Worm (Caenorhabditis elegans): ENCODE data around the gene sox-2.

Gene sox-2

ce11 chrX:7485748-7486147, 22.2 kb upstream of the sox-2 start, which contains the start of gene gly-12:
gly-12 (plus strand) TSS chrX:7485864.
- TF ChIP-seq flt-1 (GFP tag; IDR thresholded peaks at IDR 0.05): no peak
- no peak for TF ChIP-seq B0310.2 (tag; optimal IDR thresholded peaks at IDR 0.05)
- TF ChIP-seq hmg-4 (GFP tag; optimal IDR thresholded peaks at IDR 0.05): peak; percentile 69
- peak; percentile 17 for TF ChIP-seq aly-1 (tag; optimal IDR thresholded peaks at IDR 0.05)

- TF ChIP-seq ama-1 (optimal IDR thresholded peaks at IDR 0.05) (no peak), scrt-1 (GFP tag; IDR thresholded peaks at IDR 0.05) (no peak), ceh-13 (GFP tag; optimal IDR thresholded peaks at IDR 0.05) (no peak), B0310.2 (tag; optimal IDR thresholded peaks at IDR 0.05) (no peak), aly-1 (tag; optimal IDR thresholded peaks at IDR 0.05) (no peak), flt-1 (GFP tag; IDR thresholded peaks at IDR 0.05) (no peak)
These were observed 17.2 kb upstream of the sox-2 start, which contains the start of gene F48E3.9 for ce11 chrX:7480756-7481155. F48E3.9 (plus strand) TSS chrX:7481056.

- no peak for TF ChIP-seq ceh-36 (tag; optimal IDR thresholded peaks at IDR 0.05)
- no peak for TF ChIP-seq aly-1 (tag; optimal IDR thresholded peaks at IDR 0.05)
- TF ChIP-seq sea-1 (GFP tag; conservative IDR thresholded peaks at IDR 0.05): no peak
- no peak for TF ChIP-seq hnd-1 (tag; optimal IDR thresholded peaks at IDR 0.05)
- TF ChIP-seq F13C5.2 (tag; optimal IDR thresholded peaks at IDR 0.05): no peak
- no peak for TF ChIP-seq pes-1 (GFP tag; IDR thresholded peaks at IDR 0.05)
- TF ChIP-seq hmbx-1 (tag; optimal IDR thresholded peaks at IDR 0.05): no peak
- no peak for TF ChIP-seq ceh-13 (GFP tag; optimal IDR thresholded peaks at IDR 0.05)
- TF ChIP-seq hmg-4 (GFP tag; optimal IDR thresholded peaks at IDR 0.05): no peak
- TF ChIP-seq tbx-11 (GFP tag; IDR thresholded peaks at IDR 0.05): no peak
- TF ChIP-seq B0310.2 (tag; optimal IDR thresholded peaks at IDR 0.05): no peak
- TF ChIP-seq ets-7 (tag; optimal IDR thresholded peaks at IDR 0.05): no peak
- no peak for TF ChIP-seq ama-1 (optimal IDR thresholded peaks at IDR 0.05)
- no peak for TF ChIP-seq tbx-37 (GFP tag; conservative IDR thresholded peaks at IDR 0.05)
These were observed 15.4 kb upstream of the sox-2 start, which contains the start of gene mek-1 for ce11 chrX:7478948-7479347. mek-1 (plus strand) TSS chrX:7479248.

- TF ChIP-seq tbx-37 (GFP tag; conservative IDR thresholded peaks at IDR 0.05) (no peak), B0310.2 (tag; optimal IDR thresholded peaks at IDR 0.05) (no peak), sea-1 (GFP tag; conservative IDR thresholded peaks at IDR 0.05) (no peak), hmg-4 (GFP tag; optimal IDR thresholded peaks at IDR 0.05) (peak; percentile 39), tra-4 (tag; optimal IDR thresholded peaks at IDR 0.05) (no peak), hmbx-1 (tag; optimal IDR thresholded peaks at IDR 0.05) (no peak), ceh-13 (GFP tag; optimal IDR thresholded peaks at IDR 0.05) (no peak), ets-7 (tag; optimal IDR thresholded peaks at IDR 0.05) (peak; percentile 61), ceh-36 (tag; optimal IDR thresholded peaks at IDR 0.05) (peak; percentile 28), tbx-11 (GFP tag; IDR thresholded peaks at IDR 0.05) (0 out of 2 replicates have a peak, but pooled peaks have one; percentile 46), scrt-1 (GFP tag; IDR thresholded peaks at IDR 0.05) (no peak), aly-1 (tag; optimal IDR thresholded peaks at IDR 0.05) (no peak), flt-1 (GFP tag; IDR thresholded peaks at IDR 0.05) (no peak), ama-1 (optimal IDR thresholded peaks at IDR 0.05) (no peak), hnd-1 (tag; optimal IDR thresholded peaks at IDR 0.05) (no peak), pes-1 (GFP tag; IDR thresholded peaks at IDR 0.05) (no peak), F13C5.2 (tag; optimal IDR thresholded peaks at IDR 0.05) (no peak)
These were observed 14.9 kb upstream of the sox-2 start for ce11 chrX:7478476-7478875.

ce11 chrX:7474968-7475433, 11.5 kb upstream of the sox-2 start, which contains the start of gene coh-1:
coh-1 (minus strand) TSS chrX:7475018.
- TF ChIP-seq F13C5.2 (tag; optimal IDR thresholded peaks at IDR 0.05) (peak; percentile 40), B0310.2 (tag; optimal IDR thresholded peaks at IDR 0.05) (no peak)

- TF ChIP-seq sea-1 (GFP tag; conservative IDR thresholded peaks at IDR 0.05): no peak
- no peak for TF ChIP-seq tbx-11 (GFP tag; IDR thresholded peaks at IDR 0.05)
- TF ChIP-seq pes-1 (GFP tag; IDR thresholded peaks at IDR 0.05): peak; percentile 16; the same call in 1 of the 2 replicates
These were observed 6.4 kb upstream of the sox-2 start for ce11 chrX:7469907-7470306.

- TF ChIP-seq hmg-4 (GFP tag; optimal IDR thresholded peaks at IDR 0.05) (no peak), flt-1 (GFP tag; IDR thresholded peaks at IDR 0.05) (no peak), B0310.2 (tag; optimal IDR thresholded peaks at IDR 0.05) (no peak), aly-1 (tag; optimal IDR thresholded peaks at IDR 0.05) (no peak), tbx-11 (GFP tag; IDR thresholded peaks at IDR 0.05) (no peak), hmbx-1 (tag; optimal IDR thresholded peaks at IDR 0.05) (no peak), ceh-13 (GFP tag; optimal IDR thresholded peaks at IDR 0.05) (no peak), scrt-1 (GFP tag; IDR thresholded peaks at IDR 0.05) (no peak), tra-4 (tag; optimal IDR thresholded peaks at IDR 0.05) (no peak), ets-7 (tag; optimal IDR thresholded peaks at IDR 0.05) (no peak), sea-1 (GFP tag; conservative IDR thresholded peaks at IDR 0.05) (no peak), pes-1 (GFP tag; IDR thresholded peaks at IDR 0.05) (no peak), ceh-36 (tag; optimal IDR thresholded peaks at IDR 0.05) (no peak), hnd-1 (tag; optimal IDR thresholded peaks at IDR 0.05) (no peak), tbx-37 (GFP tag; conservative IDR thresholded peaks at IDR 0.05) (no peak), F13C5.2 (tag; optimal IDR thresholded peaks at IDR 0.05) (no peak), ama-1 (optimal IDR thresholded peaks at IDR 0.05) (no peak)
These were observed 3.1 kb upstream of the sox-2 start for ce11 chrX:7466682-7467081.

ce11 chrX:7464389-7464788, 853 bp upstream of the sox-2 start:
- peak; percentile 58 for TF ChIP-seq hmg-4 (GFP tag; optimal IDR thresholded peaks at IDR 0.05)
- no peak for TF ChIP-seq F13C5.2 (tag; optimal IDR thresholded peaks at IDR 0.05)
- no peak for TF ChIP-seq hmbx-1 (tag; optimal IDR thresholded peaks at IDR 0.05)
- no peak for TF ChIP-seq sea-1 (GFP tag; conservative IDR thresholded peaks at IDR 0.05)
- TF ChIP-seq ets-7 (tag; optimal IDR thresholded peaks at IDR 0.05): no peak
- TF ChIP-seq aly-1 (tag; optimal IDR thresholded peaks at IDR 0.05): no peak

Data from whole organism, early embryonic.